Fruit fly (Drosophila melanogaster) whole organism, embryonic: ENCODE results near the gene simj.
A peak's percentile ranks its signal among the peaks of the same experiment; 100 is the strongest.

Source experiments
- B-H2 ChIP-seq: fragments of 200-800 bp; sonication (Bioruptor generic); optimal IDR thresholded peaks from 2 replicates; lab custom pipeline; 2018; ENCODE audit warnings: missing biosample characterization, mild to moderate bottlenecking, missing genetic modification characterization
- Blimp-1 ChIP-seq: fragments of 200-800 bp; sonication (Bioruptor generic); optimal IDR thresholded peaks from 3 replicates; lab custom pipeline; 2018; ENCODE audit warnings: missing biosample characterization, missing genetic modification characterization, mild to moderate bottlenecking, moderate library complexity, missing genetic modification reagents
- CG12299 ChIP-seq: fragments of 200-800 bp; sonication (Bioruptor generic); optimal IDR thresholded peaks from 2 replicates; lab custom pipeline; 2018; ENCODE audit warnings: missing biosample characterization, mild to moderate bottlenecking, missing genetic modification characterization
- CG12391 ChIP-seq: fragments of 200-800 bp; sonication (Bioruptor generic); optimal IDR thresholded peaks from 3 replicates; lab custom pipeline; 2018; ENCODE audit warnings: missing biosample characterization, mild to moderate bottlenecking, missing genetic modification characterization, moderate library complexity
- CG13775 ChIP-seq: fragments of 200-800 bp; sonication (Bioruptor generic); optimal IDR thresholded peaks from 3 replicates; lab custom pipeline; 2017; ENCODE audit warnings: missing biosample characterization, mild to moderate bottlenecking, missing genetic modification characterization
- CG14441 ChIP-seq: fragments of 200-800 bp; sonication (Bioruptor generic); IDR thresholded peaks from 2 replicates; pipeline ENCODE4 v1.3.6; 2022; ENCODE audit warnings: missing biosample characterization, missing genetic modification characterization
- CG15601 ChIP-seq: fragments of 200-800 bp; sonication (Bioruptor generic); optimal IDR thresholded peaks from 3 replicates; lab custom pipeline; 2019; ENCODE audit warnings: missing biosample characterization, mild to moderate bottlenecking, missing genetic modification characterization, moderate library complexity
- CG30020 ChIP-seq: fragments of 200-800 bp; optimal IDR thresholded peaks from 2 replicates; lab custom pipeline; 2019; ENCODE audit warnings: missing biosample characterization, mild to moderate bottlenecking, missing genetic modification characterization, moderate library complexity
- CG6272 ChIP-seq: fragments of 200-800 bp; sonication (Bioruptor generic); IDR thresholded peaks from 2 replicates; pipeline ENCODE4 v1.3.6; 2022; ENCODE audit warnings: missing biosample characterization, missing genetic modification characterization
- CG6689 ChIP-seq: fragments of 200-800 bp; sonication (Bioruptor generic); IDR thresholded peaks from 2 replicates; pipeline ENCODE4 v1.3.6; 2022; ENCODE audit warnings: missing biosample characterization, missing genetic modification characterization
- CG7839 ChIP-seq: fragments of 200-800 bp; sonication (Bioruptor generic); optimal IDR thresholded peaks from 3 replicates; lab custom pipeline; 2018; ENCODE audit warnings: missing biosample characterization, mild to moderate bottlenecking, missing genetic modification characterization, moderate library complexity
- CG7987 ChIP-seq: fragments of 200-800 bp; sonication (Bioruptor generic); optimal IDR thresholded peaks from 2 replicates; lab custom pipeline; 2018; ENCODE audit warnings: missing biosample characterization, mild to moderate bottlenecking, missing genetic modification characterization, moderate library complexity
- CG9215 ChIP-seq: fragments of 200-800 bp; sonication (Bioruptor generic); IDR thresholded peaks from 2 replicates; pipeline ENCODE4 v1.3.6; 2022; ENCODE audit warnings: missing biosample characterization, missing genetic modification characterization
- CG9797 ChIP-seq: fragments of 200-800 bp; sonication (Bioruptor generic); optimal IDR thresholded peaks from 3 replicates; lab custom pipeline; 2018; ENCODE audit warnings: missing biosample characterization, mild to moderate bottlenecking, missing genetic modification characterization
- CTCF ChIP-seq: fragments of 200-800 bp; sonication (Bioruptor generic); optimal IDR thresholded peaks from 2 replicates; lab custom pipeline; 2017; ENCODE audit warnings: missing biosample characterization, mild to moderate bottlenecking, missing genetic modification characterization, moderate library complexity
- Chrac-16 ChIP-seq: fragments of 200-800 bp; sonication (Bioruptor generic); optimal IDR thresholded peaks from 3 replicates; lab custom pipeline; 2016; ENCODE audit warnings: missing biosample characterization, missing genetic modification characterization
- Dbx ChIP-seq: fragments of 200-800 bp; sonication (Bioruptor generic); IDR thresholded peaks from 3 replicates; pipeline ENCODE4 v1.3.6; 2022; ENCODE audit warnings: missing biosample characterization, missing genetic modification characterization
- Eip74EF ChIP-seq, 2 experiments: fragments of 200-800 bp in 1 of 2; fragments of >200 bp in 1 of 2; sonication (Bioruptor generic) in 1 of 2; optimal IDR thresholded peaks; 2 replicates each; lab custom pipeline; 2017 to 2019; ENCODE audit warnings: missing biosample characterization in 2 of 2, missing genetic modification characterization in 2 of 2, mild to moderate bottlenecking in 1 of 2, moderate library complexity in 1 of 2
- Gug ChIP-seq: fragments of 200-800 bp; sonication (Bioruptor generic); IDR thresholded peaks from 4 replicates; pipeline ENCODE4 v1.3.6; 2022; ENCODE audit warnings: missing biosample characterization, missing genetic modification characterization
- HLH4C ChIP-seq: fragments of 200-800 bp; sonication (Bioruptor generic); IDR thresholded peaks from 3 replicates; pipeline ENCODE4 v1.3.6; 2022; ENCODE audit warnings: missing biosample characterization, missing genetic modification characterization; ENCODE audit not compliant: partially characterized antibody
- Hand ChIP-seq: fragments of 200-800 bp; sonication (Bioruptor generic); optimal IDR thresholded peaks from 2 replicates; lab custom pipeline; 2017; ENCODE audit warnings: mild to moderate bottlenecking, missing biosample characterization, missing genetic modification reagents, missing genetic modification characterization
- Mad ChIP-seq: fragments of 200-800 bp; sonication (Bioruptor generic); optimal IDR thresholded peaks from 2 replicates; lab custom pipeline; 2016; ENCODE audit warnings: missing biosample characterization, missing genetic modification characterization
- Mrtf ChIP-seq: fragments of 200-800 bp; sonication (Bioruptor generic); IDR thresholded peaks from 3 replicates; pipeline ENCODE4 v1.3.6; 2022; ENCODE audit warnings: missing biosample characterization, missing genetic modification characterization
- NC2α ChIP-seq: fragments of 200-800 bp; sonication (Bioruptor generic); optimal IDR thresholded peaks from 2 replicates; lab custom pipeline; 2016; ENCODE audit warnings: missing biosample characterization, missing genetic modification characterization
- Oaz ChIP-seq: fragments of 200-800 bp; sonication (Bioruptor generic); IDR thresholded peaks from 2 replicates; pipeline ENCODE4 v1.3.6; 2022; ENCODE audit warnings: missing biosample characterization, missing genetic modification characterization
- Ptx1 ChIP-seq: fragments of 200-800 bp; sonication (Bioruptor generic); IDR thresholded peaks from 2 replicates; pipeline ENCODE4 v1.3.6; 2022; ENCODE audit warnings: missing biosample characterization, missing genetic modification characterization
- Sox102F ChIP-seq: fragments of 200-800 bp; sonication (Bioruptor generic); optimal IDR thresholded peaks from 2 replicates; lab custom pipeline; 2018; ENCODE audit warnings: missing biosample characterization, mild to moderate bottlenecking, missing genetic modification characterization, moderate library complexity
- Ssrp ChIP-seq: fragments of 200-800 bp; sonication (Bioruptor generic); optimal IDR thresholded peaks from 2 replicates; lab custom pipeline; 2018; ENCODE audit warnings: missing biosample characterization, mild to moderate bottlenecking, missing genetic modification characterization, moderate library complexity
- Stat92E ChIP-seq, 3 experiments: fragments of >200 bp in 2 of 3; fragments of 200-800 bp in 1 of 3; sonication (Bioruptor generic) in 1 of 3; optimal IDR thresholded peaks; 2 replicates each; lab custom pipeline; 2017 to 2019; ENCODE audit warnings: missing biosample characterization in 3 of 3, missing genetic modification characterization in 3 of 3, mild to moderate bottlenecking in 1 of 3, moderate library complexity in 1 of 3
- Xbp1 ChIP-seq: fragments of 200-800 bp; sonication (Bioruptor generic); optimal IDR thresholded peaks from 3 replicates; lab custom pipeline; 2016; ENCODE audit warnings: missing biosample characterization, mild to moderate bottlenecking, missing genetic modification characterization
- ase ChIP-seq: fragments of 200-800 bp; sonication (Bioruptor generic); IDR thresholded peaks from 3 replicates; pipeline ENCODE4 v1.3.6; 2022; ENCODE audit warnings: missing biosample characterization, missing genetic modification characterization
- cas ChIP-seq: fragments of 200-800 bp; sonication (Bioruptor generic); IDR thresholded peaks from 2 replicates; pipeline ENCODE4 v1.3.6; 2022; ENCODE audit warnings: missing biosample characterization, missing genetic modification characterization
- cato ChIP-seq: fragments of 200-800 bp; sonication (Bioruptor generic); optimal IDR thresholded peaks from 2 replicates; lab custom pipeline; 2016; ENCODE audit warnings: missing biosample characterization, missing genetic modification characterization, borderline replicate concordance
- dati ChIP-seq: fragments of 200-800 bp; sonication (Bioruptor generic); IDR thresholded peaks from 2 replicates; pipeline ENCODE4 v1.3.6; 2022; ENCODE audit warnings: missing biosample characterization, missing genetic modification characterization
- eve ChIP-seq, 2 experiments: fragments of >200 bp; optimal IDR thresholded peaks; 2 replicates each; lab custom pipeline; 2017; ENCODE audit warnings: missing biosample characterization in 2 of 2, missing genetic modification characterization in 2 of 2
- ewg ChIP-seq: fragments of 200-800 bp; sonication (Bioruptor generic); optimal IDR thresholded peaks from 3 replicates; lab custom pipeline; 2017; ENCODE audit warnings: mild to moderate bottlenecking, missing biosample characterization, missing genetic modification reagents, missing genetic modification characterization
- eyg ChIP-seq: fragments of 200-800 bp; sonication (Bioruptor generic); optimal IDR thresholded peaks from 3 replicates; lab custom pipeline; 2016; ENCODE audit warnings: missing biosample characterization, missing genetic modification characterization
- her ChIP-seq: fragments of 200-800 bp; sonication (Bioruptor generic); optimal IDR thresholded peaks from 2 replicates; lab custom pipeline; 2016; ENCODE audit warnings: missing biosample characterization, missing genetic modification characterization
- lab ChIP-seq: fragments of 200-800 bp; sonication (Bioruptor generic); optimal IDR thresholded peaks from 3 replicates; lab custom pipeline; 2017; ENCODE audit warnings: missing biosample characterization, missing genetic modification characterization, mild to moderate bottlenecking, moderate library complexity, missing genetic modification reagents
- lov ChIP-seq, 2 experiments: fragments of 200-800 bp in 1 of 2; fragments of >200 bp in 1 of 2; sonication (Bioruptor generic) in 1 of 2; IDR thresholded peaks in 1 of 2; optimal IDR thresholded peaks in 1 of 2; 2 replicates in 1 of 2; 3 replicates in 1 of 2; pipeline versions ENCODE4 v1.3.6 to Lab custom; 2017 to 2022; ENCODE audit warnings: missing biosample characterization in 1 of 2, missing genetic modification characterization in 1 of 2
- nerfin-1 ChIP-seq: fragments of 200-800 bp; sonication (Bioruptor generic); optimal IDR thresholded peaks from 3 replicates; lab custom pipeline; 2019; ENCODE audit warnings: missing biosample characterization, mild to moderate bottlenecking, missing genetic modification characterization, moderate library complexity
- pho ChIP-seq: fragments of 200-800 bp; sonication (Bioruptor generic); optimal IDR thresholded peaks from 2 replicates; lab custom pipeline; 2016; ENCODE audit warnings: missing biosample characterization, missing genetic modification characterization
- sc ChIP-seq, 3 experiments: fragments of >200 bp in 2 of 3; fragments of 200-800 bp in 1 of 3; sonication (Bioruptor generic) in 1 of 3; optimal IDR thresholded peaks; 2 replicates in 2 of 3; 3 replicates in 1 of 3; lab custom pipeline; 2017; ENCODE audit warnings: mild to moderate bottlenecking in 1 of 3, missing biosample characterization in 1 of 3, missing genetic modification characterization in 1 of 3, missing genetic modification reagents in 1 of 3
- sens-2 ChIP-seq: fragments of 200-800 bp; sonication (Bioruptor generic); IDR thresholded peaks from 2 replicates; pipeline ENCODE4 v1.3.6; 2022; ENCODE audit warnings: missing biosample characterization, missing genetic modification characterization
- sisA ChIP-seq: fragments of 200-800 bp; sonication (Bioruptor generic); IDR thresholded peaks from 2 replicates; pipeline ENCODE4 v1.3.6; 2022; ENCODE audit warnings: missing biosample characterization, missing genetic modification characterization
- tio ChIP-seq: fragments of 200-800 bp; sonication (Bioruptor generic); optimal IDR thresholded peaks from 2 replicates; lab custom pipeline; 2017; ENCODE audit warnings: missing biosample characterization, missing genetic modification characterization, inconsistent platforms
- vvl ChIP-seq: fragments of 200-800 bp; sonication (Bioruptor generic); IDR thresholded peaks from 2 replicates; pipeline ENCODE4 v1.3.6; 2022; ENCODE audit warnings: missing biosample characterization, missing genetic modification characterization

simj gene

dm6 chr3L:10734561-10734960 lies 70.0 kb downstream of the simj start (continued):
- TF ChIP-seq lov (optimal IDR thresholded peaks at IDR 0.05; lab: Kevin White, UChicago) = no peak
- TF ChIP-seq lov (GFP tag; IDR thresholded peaks at IDR 0.05; lab: Robert Waterston, UW) = peak; percentile 77; the same call in 2 of the 3 replicates
- TF ChIP-seq tio (GFP tag; lab: Kevin White, UChicago) = no peak
- TF ChIP-seq lab (GFP tag; lab: Kevin White, UChicago) = peak; percentile 57
- TF ChIP-seq CG7987 = peak; percentile 65
- 0 out of 2 replicates have a peak, but pooled peaks have one; percentile 12 for TF ChIP-seq Ptx1
- TF ChIP-seq dati (GFP tag; lab: Robert Waterston, UW) = no peak
- no peak for TF ChIP-seq CTCF (GFP tag; lab: Kevin White, UChicago)
- TF ChIP-seq CG6689 = no peak
- TF ChIP-seq CG30020 (tag; lab: Kevin White, UChicago) = no peak
- peak; percentile 18; the same call in 1 of the 2 replicates for TF ChIP-seq Oaz (GFP tag; lab: Robert Waterston, UW)
- no peak for TF ChIP-seq CG9215 (GFP tag; lab: Robert Waterston, UW)
- peak; percentile 91 for TF ChIP-seq CG15601 (tag; lab: Kevin White, UChicago)

- TF ChIP-seq CG6689 (peak; percentile 74), CG13775 (GFP tag; lab: Kevin White, UChicago) (peak; percentile 22), HLH4C (GFP tag; lab: Robert Waterston, UW) (no peak), Xbp1 (GFP tag; lab: Kevin White, UChicago) (peak; percentile 75), Mrtf (GFP tag; lab: Robert Waterston, UW) (peak; percentile 49; the same call in 1 of the 3 replicates), ase (0 out of 3 replicates have a peak, but pooled peaks have one; percentile 38), cas (GFP tag; lab: Robert Waterston, UW) (peak; percentile 65; the same call in 1 of the 2 replicates), CG14441 (0 out of 2 replicates have a peak, but pooled peaks have one; percentile 23), CG9797 (GFP tag; lab: Kevin White, UChicago) (no peak), B-H2 (GFP tag; lab: Kevin White, UChicago) (peak; percentile 48), Blimp-1 (GFP tag; lab: Kevin White, UChicago) (peak; percentile 39), Dbx (GFP tag; lab: Robert Waterston, UW) (peak; percentile 64; the same call in 1 of the 3 replicates), cato (peak; percentile 55), CG12391 (tag; lab: Kevin White, UChicago) (peak; percentile 71), vvl (GFP tag; lab: Robert Waterston, UW) (peak; percentile 63), nerfin-1 (no peak), sens-2 (peak; percentile 51; the same call in 1 of the 2 replicates), CG7839 (tag; lab: Kevin White, UChicago) (peak; percentile 76), Hand (GFP tag; lab: Kevin White, UChicago) (peak; percentile 67), her (peak; percentile 28), eyg (GFP tag; lab: Kevin White, UChicago) (peak; percentile 8), sc (optimal IDR thresholded peaks at IDR 0.05; lab: Kevin White, UChicago) (no peak), sc (GFP tag; optimal IDR thresholded peaks at IDR 0.05; lab: Kevin White, UChicago) (peak; percentile 35), Gug (GFP tag; lab: Robert Waterston, UW) (0 out of 4 replicates have a peak, but pooled peaks have one; percentile 47), ewg (GFP tag; lab: Kevin White, UChicago) (peak; percentile 48), Eip74EF (GFP tag; optimal IDR thresholded peaks at IDR 0.05; lab: Kevin White, UChicago) (peak in 1 of 2 experiments; percentile 43), Chrac-16 (peak; percentile 54), CG6272 (GFP tag; lab: Robert Waterston, UW) (0 out of 2 replicates have a peak, but pooled peaks have one; percentile 19), Ssrp (tag; lab: Kevin White, UChicago) (peak; percentile 69), pho (GFP tag; lab: Kevin White, UChicago) (peak; percentile 66), CG12299 (tag; lab: Kevin White, UChicago) (peak; percentile 52), Mad (GFP tag; lab: Kevin White, UChicago) (no peak), eve (GFP tag; optimal IDR thresholded peaks at IDR 0.05; lab: Kevin White, UChicago) (peak in 1 of 2 experiments; percentile 85), Sox102F (GFP tag; lab: Kevin White, UChicago) (peak; percentile 82), Stat92E (GFP tag; optimal IDR thresholded peaks at IDR 0.05; lab: Kevin White, UChicago) (no peak), NC2α (GFP tag; lab: Kevin White, UChicago) (peak; percentile 38), sisA (GFP tag; lab: Robert Waterston, UW) (no peak)
Observed at dm6 chr3L:10735095-10735494, 70.6 kb downstream of the simj start.
